Fruit fly (Drosophila melanogaster): ENCODE data around the gene CG9386.

The CG9386 gene

DNA sequence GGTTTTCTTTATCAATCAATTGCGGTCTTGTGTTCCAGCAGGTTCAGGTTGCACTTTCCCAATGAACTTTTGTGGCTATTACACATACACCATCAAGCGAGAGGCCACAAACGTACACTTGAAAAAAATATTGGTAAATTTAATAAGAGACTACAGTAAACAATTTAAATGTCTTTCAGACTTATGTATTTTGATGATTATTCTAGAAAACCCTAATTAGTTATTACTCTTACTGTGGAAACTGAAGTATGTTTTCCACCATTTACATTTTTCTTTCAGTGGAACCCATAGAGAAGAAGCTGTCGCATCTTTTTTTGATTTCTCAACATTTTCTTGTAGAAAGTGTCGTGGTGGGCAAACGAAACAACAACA lies 21.1 kb downstream of the CG9386 start (continued):
- TF ChIP-seq ash1 (GFP tag; optimal IDR thresholded peaks at IDR 0.05) (no peak), Med (GFP tag) (peak; percentile 98), CG31365 (tag; optimal IDR thresholded peaks at IDR 0.05) (peak; percentile 57), Atf3 (GFP tag; optimal IDR thresholded peaks at IDR 0.05) (peak; percentile 94), croc (GFP tag; conservative IDR thresholded peaks at IDR 0.05) (peak; percentile 91), corto (GFP tag; optimal IDR thresholded peaks at IDR 0.05) (no peak), aop (GFP tag; IDR thresholded peaks at IDR 0.05) (peak; percentile 81), chm (GFP tag; IDR thresholded peaks at IDR 0.05) (peak; percentile 87), CG33557 (GFP tag; optimal IDR thresholded peaks at IDR 0.05) (peak; percentile 64), CG12659 (GFP tag; optimal IDR thresholded peaks at IDR 0.05) (peak; percentile 89), CG12236 (GFP tag; optimal IDR thresholded peaks at IDR 0.05) (peak; percentile 76), CG2875 (GFP tag; optimal IDR thresholded peaks at IDR 0.05) (peak; percentile 93), CG17328 (GFP tag; IDR thresholded peaks at IDR 0.05) (peak; percentile 95), nerfin-2 (GFP tag; IDR thresholded peaks at IDR 0.05; ENCODE audit: partially characterized antibody) (no peak), hbn (GFP tag; IDR thresholded peaks at IDR 0.05; ENCODE audit: partially characterized antibody) (no peak), tll (GFP tag; optimal IDR thresholded peaks at IDR 0.05) (no peak), bigmax (GFP tag; optimal IDR thresholded peaks at IDR 0.05) (no peak), cwo (GFP tag; optimal IDR thresholded peaks at IDR 0.05) (peak; percentile 68), CG4282 (GFP tag; optimal IDR thresholded peaks at IDR 0.05) (peak; percentile 51), CG4424 (GFP tag; optimal IDR thresholded peaks at IDR 0.05) (peak; percentile 95), caup (GFP tag; optimal IDR thresholded peaks at IDR 0.05; ENCODE audit: severe bottlenecking) (peak; percentile 84), E2f1 (GFP tag; IDR thresholded peaks at IDR 0.05) (peak; percentile 91), Nf-YB (GFP tag; optimal IDR thresholded peaks at IDR 0.05) (peak; percentile 78), emc (GFP tag; optimal IDR thresholded peaks at IDR 0.05) (peak; percentile 86), fd102C (GFP tag; optimal IDR thresholded peaks at IDR 0.05) (no peak), CG8388 (GFP tag; optimal IDR thresholded peaks at IDR 0.05) (peak; percentile 96), hkb (optimal IDR thresholded peaks at IDR 0.05) (no peak), hkb (GFP tag; IDR thresholded peaks at IDR 0.05) (peak; percentile 93), C15 (GFP tag; IDR thresholded peaks at IDR 0.05) (peak; percentile 83; the same call in 2 of the 3 replicates), pfk (GFP tag; optimal IDR thresholded peaks at IDR 0.05) (no peak), Nf-YA (GFP tag; IDR thresholded peaks at IDR 0.05) (peak; percentile 84), ewg (GFP tag; optimal IDR thresholded peaks at IDR 0.05) (peak; percentile 91), CG43689 (GFP tag; IDR thresholded peaks at IDR 0.05) (no peak; the same call in none of the 2 replicates), Ravus (GFP tag; IDR thresholded peaks at IDR 0.05) (peak; percentile 56), Ets65A (GFP tag) (peak; percentile 98), Fer1 (GFP tag; optimal IDR thresholded peaks at IDR 0.05) (peak; percentile 78), CG6813 (GFP tag; optimal IDR thresholded peaks at IDR 0.05) (peak; percentile 80), disco-r (GFP tag; optimal IDR thresholded peaks at IDR 0.05) (peak; percentile 88), CG17612 (GFP tag; IDR thresholded peaks at IDR 0.05) (peak; percentile 75), sug (tag; optimal IDR thresholded peaks at IDR 0.05) (peak; percentile 26), Eip74EF (GFP tag; optimal IDR thresholded peaks at IDR 0.05) (peak in 1 of 2 experiments; percentile 95), mld (GFP tag; IDR thresholded peaks at IDR 0.05; ENCODE audit: partially characterized antibody) (no peak), CG10565 (GFP tag; optimal IDR thresholded peaks at IDR 0.05) (peak; percentile 77), crol (GFP tag; IDR thresholded peaks at IDR 0.05) (peak; percentile 42; the same call in 1 of the 2 replicates), CG7963 (GFP tag; IDR thresholded peaks at IDR 0.05; ENCODE audit: partially characterized antibody) (no peak), Mrtf (GFP tag; IDR thresholded peaks at IDR 0.05) (peak; percentile 84; the same call in 1 of the 3 replicates), HLH4C (GFP tag; IDR thresholded peaks at IDR 0.05; ENCODE audit: partially characterized antibody) (no peak), Antp (GFP tag; optimal IDR thresholded peaks at IDR 0.05) (peak; percentile 86), CG2116 (GFP tag; optimal IDR thresholded peaks at IDR 0.05) (peak; percentile 60), crc (GFP tag; optimal IDR thresholded peaks at IDR 0.05) (peak; percentile 84)

All from whole organism, embryonic.